Worm (Caenorhabditis elegans) whole organism, early embryonic: ENCODE measurements around the gene Y51H7C.13.
"Not testable (repeated sequence)": the region's sequence is repeated elsewhere in the genome, so short reads cannot be mapped to it uniquely, and the experiment has no call there.

Experiments
- ama-1 ChIP-seq: fragments of 150-350 bp; optimal IDR thresholded peaks from 2 replicates; lab custom pipeline; 2014
- ceh-13 ChIP-seq: fragments of 200-800 bp; sonication (Bioruptor generic); optimal IDR thresholded peaks from 2 replicates; lab custom pipeline; 2018; ENCODE audit warnings: mild to moderate bottlenecking, missing genetic modification characterization, missing compliant biosample characterization
- ceh-36 ChIP-seq: sonication (generic microtip); optimal IDR thresholded peaks from 2 replicates; lab custom pipeline; 2016; ENCODE audit warnings: missing genetic modification characterization, inconsistent platforms, missing compliant biosample characterization
- ets-7 ChIP-seq: sonication (generic microtip); optimal IDR thresholded peaks from 2 replicates; lab custom pipeline; 2016; ENCODE audit warnings: missing genotype, missing genetic modification characterization, missing compliant biosample characterization
- flt-1 ChIP-seq: fragments of 200-800 bp; sonication (Bioruptor generic); IDR thresholded peaks from 2 replicates; pipeline ENCODE4 v1.3.6; 2022; ENCODE audit warnings: missing genetic modification characterization, missing compliant biosample characterization
- hmg-4 ChIP-seq: fragments of 200-800 bp; sonication (Bioruptor generic); optimal IDR thresholded peaks from 2 replicates; lab custom pipeline; 2018; ENCODE audit warnings: mild to moderate bottlenecking, missing genetic modification characterization, missing compliant biosample characterization
- hnd-1 ChIP-seq: sonication (generic microtip); optimal IDR thresholded peaks from 2 replicates; lab custom pipeline; 2016; ENCODE audit warnings: missing genetic modification characterization, missing compliant biosample characterization
- pes-1 ChIP-seq: fragments of 200-800 bp; sonication (Bioruptor generic); IDR thresholded peaks from 2 replicates; pipeline ENCODE4 v1.3.6; 2022; ENCODE audit warnings: missing genetic modification reagents, missing genetic modification characterization, missing compliant biosample characterization
- tbx-11 ChIP-seq: fragments of 200-800 bp; sonication (Bioruptor generic); IDR thresholded peaks from 2 replicates; pipeline ENCODE4 v1.3.6; 2022; ENCODE audit warnings: missing genetic modification characterization, missing compliant biosample characterization
- tbx-37 ChIP-seq: fragments of 200-800 bp; sonication (Bioruptor generic); conservative IDR thresholded peaks from 2 replicates; pipeline ENCODE4 v1.3.6; 2022; ENCODE audit warnings: missing genetic modification reagents, missing genetic modification characterization, missing compliant biosample characterization
- tra-4 ChIP-seq: sonication (generic microtip); optimal IDR thresholded peaks from 2 replicates; lab custom pipeline; 2017; ENCODE audit warnings: missing genetic modification characterization, missing compliant biosample characterization

ce11 chrII:1446696-1447293 is 19.6 kb downstream of the Y51H7C.13 start, which contains the start of gene Y51H7C.12:
- TF ChIP-seq tbx-37; ama-1 (lab: Kevin White, UChicago); hmg-4 (GFP tag; lab: Kevin White, UChicago); hnd-1 (tag; lab: Kevin White, UChicago); tra-4 (tag; lab: Kevin White, UChicago); pes-1; tbx-11; ets-7 (tag; lab: Kevin White, UChicago); ceh-13 (GFP tag; lab: Kevin White, UChicago); flt-1 (GFP tag; lab: Robert Waterston, UW); ceh-36 (tag; lab: Kevin White, UChicago): not testable (repeated sequence)
